Worm (Caenorhabditis elegans) whole organism, mixed stage, embryonic: ENCODE results near the gene F54D10.9.

Experiments
- M03D4.4 ChIP-seq: sonication (generic microtip); optimal IDR thresholded peaks from 2 replicates; lab custom pipeline; 2017; ENCODE audit warnings: mild to moderate bottlenecking, missing genetic modification characterization, missing compliant biosample characterization
- bed-3 ChIP-seq: fragments of 200-800 bp; sonication (Bioruptor generic); optimal IDR thresholded peaks from 3 replicates; lab custom pipeline; 2018; ENCODE audit warnings: mild to moderate bottlenecking, missing genetic modification characterization, moderate library complexity, missing compliant biosample characterization
- blmp-1 ChIP-seq: fragments of 150-350 bp; optimal IDR thresholded peaks from 2 replicates; lab custom pipeline; 2014; ENCODE audit warnings: missing biosample characterization, missing genetic modification characterization
- ceh-39 ChIP-seq: fragments of 150-350 bp; optimal IDR thresholded peaks from 2 replicates; lab custom pipeline; 2014; ENCODE audit warnings: missing biosample characterization, missing genetic modification characterization
- ceh-83 ChIP-seq: fragments of 200-800 bp; sonication (Bioruptor generic); optimal IDR thresholded peaks from 2 replicates; lab custom pipeline; 2018; ENCODE audit warnings: mild to moderate bottlenecking, missing genetic modification characterization, missing compliant biosample characterization
- ces-1 ChIP-seq: fragments of 150-350 bp; optimal IDR thresholded peaks from 2 replicates; lab custom pipeline; 2014; ENCODE audit warnings: missing biosample characterization, missing genetic modification reagents, missing genetic modification characterization
- drap-1 ChIP-seq: fragments of 200-800 bp; sonication (Bioruptor generic); optimal IDR thresholded peaks from 3 replicates; lab custom pipeline; 2018; ENCODE audit warnings: mild to moderate bottlenecking, missing genetic modification characterization, missing compliant biosample characterization
- elt-1 ChIP-seq: sonication (generic microtip); optimal IDR thresholded peaks from 2 replicates; lab custom pipeline; 2017; ENCODE audit warnings: missing genetic modification characterization, mild to moderate bottlenecking, missing compliant biosample characterization, antibody characterized with exemption, moderate library complexity, borderline replicate concordance; ENCODE audit not compliant: insufficient read depth
- elt-3 ChIP-seq: fragments of 150-350 bp; optimal IDR thresholded peaks from 2 replicates; lab custom pipeline; 2014; ENCODE audit warnings: missing biosample characterization, missing genetic modification characterization
- flh-1 ChIP-seq: fragments of 200-800 bp; sonication (Bioruptor generic); optimal IDR thresholded peaks from 2 replicates; lab custom pipeline; 2018; ENCODE audit warnings: mild to moderate bottlenecking, missing genetic modification characterization, moderate library complexity, missing compliant biosample characterization
- ham-2 ChIP-seq: fragments of 200-800 bp; sonication (Bioruptor generic); optimal IDR thresholded peaks from 2 replicates; lab custom pipeline; 2018; ENCODE audit warnings: mild to moderate bottlenecking, missing genetic modification characterization, missing compliant biosample characterization
- hlh-1 ChIP-seq: fragments of 150-350 bp; optimal IDR thresholded peaks from 2 replicates; lab custom pipeline; 2014; ENCODE audit warnings: missing biosample characterization, missing genetic modification reagents, missing genetic modification characterization
- lin-13 ChIP-seq: fragments of 150-350 bp; optimal IDR thresholded peaks from 2 replicates; lab custom pipeline; 2014; ENCODE audit warnings: missing biosample characterization, missing genetic modification characterization
- lin-32 ChIP-seq: fragments of 200-800 bp; sonication (Bioruptor generic); optimal IDR thresholded peaks from 2 replicates; lab custom pipeline; 2018; ENCODE audit warnings: mild to moderate bottlenecking, missing genetic modification characterization, missing compliant biosample characterization
- lsy-2 ChIP-seq: fragments of 150-350 bp; optimal IDR thresholded peaks from 2 replicates; lab custom pipeline; 2014; ENCODE audit warnings: missing biosample characterization, missing genetic modification characterization
- mab-5 ChIP-seq: fragments of 150-350 bp; optimal IDR thresholded peaks from 2 replicates; lab custom pipeline; 2014; ENCODE audit warnings: missing biosample characterization, missing genetic modification characterization
- mep-1 ChIP-seq: fragments of 150-350 bp; optimal IDR thresholded peaks from 2 replicates; lab custom pipeline; 2017; ENCODE audit warnings: missing biosample characterization, missing genetic modification reagents, missing genetic modification characterization, inconsistent platforms
- mls-2 ChIP-seq: sonication (generic microtip); optimal IDR thresholded peaks from 2 replicates; lab custom pipeline; 2016; ENCODE audit warnings: mild to moderate bottlenecking, missing genetic modification characterization, moderate library complexity, missing compliant biosample characterization
- nhr-12 ChIP-seq: fragments of 150-350 bp; optimal IDR thresholded peaks from 2 replicates; lab custom pipeline; 2014; ENCODE audit warnings: missing biosample characterization, missing genetic modification characterization
- nhr-2 ChIP-seq: fragments of 150-350 bp; optimal IDR thresholded peaks from 2 replicates; lab custom pipeline; 2014; ENCODE audit warnings: missing biosample characterization, missing genetic modification characterization
- nhr-237 ChIP-seq: fragments of 150-350 bp; optimal IDR thresholded peaks from 2 replicates; lab custom pipeline; 2014; ENCODE audit warnings: missing biosample characterization, missing genetic modification characterization
- nhr-28 ChIP-seq: fragments of 150-350 bp; optimal IDR thresholded peaks from 2 replicates; lab custom pipeline; 2014; ENCODE audit warnings: missing biosample characterization, missing genetic modification characterization
- nhr-76 ChIP-seq: sonication (generic microtip); optimal IDR thresholded peaks from 2 replicates; lab custom pipeline; 2017; ENCODE audit warnings: missing biosample characterization, missing genetic modification characterization
- pha-4 ChIP-seq: fragments of 150-350 bp; optimal IDR thresholded peaks from 2 replicates; lab custom pipeline; 2018; ENCODE audit warnings: missing biosample characterization, missing genetic modification reagents, missing genetic modification characterization
- sem-2 ChIP-seq: fragments of 200-800 bp; sonication (Bioruptor generic); optimal IDR thresholded peaks from 2 replicates; lab custom pipeline; 2018; ENCODE audit warnings: mild to moderate bottlenecking, missing genetic modification characterization, missing compliant biosample characterization
- snpc-4 ChIP-seq: fragments of 150-350 bp; optimal IDR thresholded peaks from 2 replicates; lab custom pipeline; 2014; ENCODE audit warnings: missing biosample characterization, missing genetic modification characterization
- sptf-1 ChIP-seq: sonication (generic microtip); optimal IDR thresholded peaks from 2 replicates; lab custom pipeline; 2017; ENCODE audit warnings: mild to moderate bottlenecking, missing genetic modification characterization, moderate library complexity, missing compliant biosample characterization
- unc-120 ChIP-seq: sonication (generic microtip); optimal IDR thresholded peaks from 2 replicates; lab custom pipeline; 2017; ENCODE audit warnings: missing genetic modification characterization, missing compliant biosample characterization; ENCODE audit not compliant: poor library complexity, severe bottlenecking
- unc-39 ChIP-seq: fragments of 150-350 bp; optimal IDR thresholded peaks from 2 replicates; lab custom pipeline; 2014; ENCODE audit warnings: missing biosample characterization, missing genetic modification characterization
- unc-62 ChIP-seq: fragments of 150-350 bp; optimal IDR thresholded peaks from 2 replicates; lab custom pipeline; 2014; ENCODE audit warnings: missing biosample characterization, missing genetic modification reagents, missing genetic modification characterization
- zip-8 ChIP-seq: fragments of 150-350 bp; optimal IDR thresholded peaks from 2 replicates; lab custom pipeline; 2014; ENCODE audit warnings: missing biosample characterization, missing genetic modification characterization
- ztf-11 ChIP-seq: fragments of 150-350 bp; optimal IDR thresholded peaks from 2 replicates; lab custom pipeline; 2014; ENCODE audit warnings: missing biosample characterization, missing genetic modification characterization

F54D10.9 gene

DNA sequence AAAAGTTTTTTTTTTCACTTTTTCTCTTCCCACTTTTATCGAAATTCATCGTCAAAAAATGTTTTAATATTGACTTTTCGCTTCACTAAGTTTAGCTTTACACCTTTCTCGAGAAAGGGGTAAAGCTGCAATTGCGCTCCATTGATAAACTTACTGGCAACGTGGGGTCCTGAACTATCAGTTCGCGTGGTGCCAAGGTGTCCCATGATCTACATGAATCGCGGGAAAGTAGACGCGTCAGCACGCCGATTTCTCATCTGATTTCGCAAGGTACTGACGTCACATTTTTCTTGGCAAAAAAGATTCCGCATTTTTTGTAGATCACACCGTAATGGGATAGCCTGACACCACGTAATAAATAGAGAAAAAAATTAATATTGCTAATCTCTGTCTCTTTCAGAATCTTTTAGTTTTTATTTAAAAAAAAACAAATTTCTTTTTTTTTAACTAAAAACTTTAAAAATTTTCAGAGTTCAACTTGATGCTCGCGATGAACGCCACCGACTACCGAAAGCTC is 20.4 kb downstream of the F54D10.9 start, which contains the start of gene lido-15:
Gene lido-15 (plus strand): TSS at position 467 of the 517 bp plus-strand sequence.
- TF ChIP-seq ceh-39 (tag; lab: Kevin White, UChicago) (no peak), nhr-237 (no peak), zip-8 (tag; lab: Kevin White, UChicago) (no peak), unc-62 (GFP tag; lab: Kevin White, UChicago) (no peak), sem-2 (GFP tag; lab: Kevin White, UChicago) (no peak), ceh-83 (GFP tag; lab: Kevin White, UChicago) (no peak), ztf-11 (tag; lab: Kevin White, UChicago) (no peak), elt-1 (tag; lab: Kevin White, UChicago) (no peak), mls-2 (tag; lab: Kevin White, UChicago) (no peak), lin-13 (tag; lab: Kevin White, UChicago) (no peak), hlh-1 (tag; lab: Kevin White, UChicago) (no peak), elt-3 (tag; lab: Kevin White, UChicago) (no peak), M03D4.4 (tag; lab: Kevin White, UChicago) (no peak), lin-32 (GFP tag; lab: Kevin White, UChicago) (no peak), unc-39 (no peak), flh-1 (GFP tag; lab: Kevin White, UChicago) (no peak), unc-120 (no peak), blmp-1 (tag; lab: Kevin White, UChicago) (no peak)

DNA sequence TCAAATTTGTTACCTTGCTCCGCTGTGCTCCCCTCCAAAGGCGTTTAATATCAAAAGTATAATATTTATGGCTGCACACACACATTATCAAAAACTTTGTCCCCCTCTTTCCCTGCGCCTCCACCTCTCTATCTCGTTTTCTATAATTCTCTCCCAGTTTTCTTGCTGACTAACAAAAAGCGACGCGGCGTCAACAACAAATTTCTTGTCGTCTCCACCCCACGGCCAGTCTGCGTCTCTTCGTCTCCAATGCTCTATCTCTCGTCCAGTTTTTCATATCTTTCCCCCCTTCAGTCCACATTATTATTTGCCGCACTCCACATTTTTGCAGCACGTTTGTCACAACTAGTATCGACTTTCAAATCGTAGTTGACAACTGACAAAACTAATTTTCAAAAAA is 21.7 kb downstream of the F54D10.9 start:
- TF ChIP-seq unc-120, result no peak
- peak; percentile 38 for TF ChIP-seq unc-62 (GFP tag; lab: Kevin White, UChicago)
- no peak for TF ChIP-seq bed-3 (GFP tag; lab: Kevin White, UChicago)
- no peak for TF ChIP-seq ceh-39 (tag; lab: Kevin White, UChicago)
- no peak for TF ChIP-seq zip-8 (tag; lab: Kevin White, UChicago)
- TF ChIP-seq flh-1 (GFP tag; lab: Kevin White, UChicago), result no peak
- TF ChIP-seq ham-2 (GFP tag; lab: Kevin White, UChicago), result no peak
- peak; percentile 7 for TF ChIP-seq ces-1
- no peak for TF ChIP-seq ztf-11 (tag; lab: Kevin White, UChicago)
- peak; percentile 17 for TF ChIP-seq pha-4
- no peak for TF ChIP-seq sem-2 (GFP tag; lab: Kevin White, UChicago)
- no peak for TF ChIP-seq hlh-1 (tag; lab: Kevin White, UChicago)
- no peak for TF ChIP-seq snpc-4 (tag; lab: Kevin White, UChicago)
- no peak for TF ChIP-seq nhr-28
- TF ChIP-seq lsy-2 (tag; lab: Kevin White, UChicago), result no peak
- TF ChIP-seq drap-1 (GFP tag; lab: Kevin White, UChicago), result no peak
- TF ChIP-seq unc-39, result no peak
- no peak for TF ChIP-seq ceh-83 (GFP tag; lab: Kevin White, UChicago)
- no peak for TF ChIP-seq M03D4.4 (tag; lab: Kevin White, UChicago)
- TF ChIP-seq lin-13 (tag; lab: Kevin White, UChicago), result no peak

DNA sequence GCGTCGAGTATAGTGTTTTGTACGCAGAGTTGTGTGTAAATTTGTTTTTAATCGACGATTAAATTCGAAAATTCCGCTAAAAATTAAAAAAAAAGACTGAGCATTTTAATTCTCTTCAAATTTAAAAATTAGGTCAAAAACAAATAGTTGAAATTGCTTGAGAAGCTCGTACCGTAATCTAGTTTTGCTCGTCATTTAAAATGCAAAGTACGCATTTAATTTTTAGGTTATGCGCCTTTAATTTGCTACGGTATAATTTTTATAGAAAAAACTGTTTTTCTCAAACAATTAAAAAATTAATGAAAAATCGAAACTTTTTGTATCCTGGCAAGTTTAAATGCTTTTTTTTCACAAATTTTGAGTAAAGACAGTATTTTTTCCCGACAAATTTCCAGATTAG is 23.6 kb downstream of the F54D10.9 start:
- TF ChIP-seq nhr-28 (no peak), nhr-12 (no peak), elt-3 (tag; lab: Kevin White, UChicago) (no peak)
- TF ChIP-seq, all 35 proteins: peak for 0

DNA sequence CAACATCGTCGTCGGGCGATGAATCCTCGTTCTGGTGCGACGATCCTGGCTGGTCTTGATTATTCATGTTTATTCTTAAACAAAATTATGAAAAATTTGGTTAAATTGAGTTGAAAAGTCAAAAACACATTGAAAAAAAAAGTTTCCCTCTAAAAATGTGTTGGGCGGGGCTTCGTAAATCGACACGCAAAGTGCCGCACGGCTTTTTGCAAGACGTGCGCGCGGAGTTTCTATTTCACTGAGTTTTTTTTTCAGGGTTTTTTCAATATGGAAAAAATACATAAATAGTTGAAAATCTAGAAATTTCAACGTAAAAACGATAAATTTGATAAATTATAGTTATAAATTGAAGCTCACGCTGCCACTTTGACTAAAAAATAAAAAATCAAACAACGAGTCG is 24.2 kb downstream of the F54D10.9 start, which contains the start of gene F54D10.5:
Gene F54D10.5 (minus strand): TSS at position 74 of the 400 bp plus-strand sequence.
- TF ChIP-seq pha-4 (no peak), nhr-2 (tag; lab: Kevin White, UChicago) (peak; percentile 18), hlh-1 (tag; lab: Kevin White, UChicago) (peak; percentile 52), nhr-76 (no peak), M03D4.4 (tag; lab: Kevin White, UChicago) (no peak), ham-2 (GFP tag; lab: Kevin White, UChicago) (no peak), mep-1 (tag; lab: Kevin White, UChicago) (peak; percentile 91), lsy-2 (tag; lab: Kevin White, UChicago) (peak; percentile 58), lin-13 (tag; lab: Kevin White, UChicago) (peak; percentile 30), unc-120 (no peak), sptf-1 (tag; lab: Kevin White, UChicago) (peak; percentile 43), nhr-237 (peak; percentile 60), mab-5 (tag; lab: Kevin White, UChicago) (peak; percentile 40)
